Worm (Caenorhabditis elegans): ENCODE results near the gene sre-12.

- TF ChIP-seq snpc-4 (tag; optimal IDR thresholded peaks at IDR 0.05) (no peak), zag-1 (tag; optimal IDR thresholded peaks at IDR 0.05) (no peak), unc-39 (tag; optimal IDR thresholded peaks at IDR 0.05) (no peak), gmeb-1 (tag; optimal IDR thresholded peaks at IDR 0.05) (no peak), ama-1 (optimal IDR thresholded peaks at IDR 0.05) (no peak), fos-1 (tag; optimal IDR thresholded peaks at IDR 0.05) (no peak), ztf-11 (tag; optimal IDR thresholded peaks at IDR 0.05) (no peak), aly-2 (tag; optimal IDR thresholded peaks at IDR 0.05) (no peak), R02D3.7 (tag; optimal IDR thresholded peaks at IDR 0.05) (no peak), lin-39 (tag; optimal IDR thresholded peaks at IDR 0.05) (no peak), C34F6.9 (tag; optimal IDR thresholded peaks at IDR 0.05) (no peak), ceh-82 (tag; optimal IDR thresholded peaks at IDR 0.05) (no peak)
These were observed 37.0 kb upstream of the sre-12 start, which contains the start of gene C33G8.13 for ce11 chrV:7015872-7016271.

All from whole organism, L2 larva.